Fruit fly (Drosophila melanogaster) whole organism, embryonic: ENCODE data around the gene CG43208.
A peak's percentile ranks its signal among the peaks of the same experiment; 100 is the strongest.

ENCODE experiments used
- ATbp ChIP-seq: fragments of 200-800 bp; sonication (Bioruptor generic); optimal IDR thresholded peaks from 2 replicates; lab custom pipeline; 2017; ENCODE audit warnings: missing biosample characterization, mild to moderate bottlenecking, missing genetic modification characterization, missing genetic modification reagents
- CG10267 ChIP-seq: fragments of 200-800 bp; sonication (Bioruptor generic); optimal IDR thresholded peaks from 2 replicates; lab custom pipeline; 2018; ENCODE audit warnings: missing biosample characterization, mild to moderate bottlenecking, missing genetic modification characterization, moderate library complexity
- CG10274 ChIP-seq: fragments of 200-800 bp; sonication (Bioruptor generic); optimal IDR thresholded peaks from 3 replicates; lab custom pipeline; 2017; ENCODE audit warnings: missing biosample characterization, mild to moderate bottlenecking, missing genetic modification characterization
- CG10565 ChIP-seq: fragments of 200-800 bp; sonication (Bioruptor generic); optimal IDR thresholded peaks from 3 replicates; lab custom pipeline; 2016; ENCODE audit warnings: missing biosample characterization, mild to moderate bottlenecking, missing genetic modification characterization
- CG12299 ChIP-seq: fragments of 200-800 bp; sonication (Bioruptor generic); optimal IDR thresholded peaks from 2 replicates; lab custom pipeline; 2018; ENCODE audit warnings: missing biosample characterization, mild to moderate bottlenecking, missing genetic modification characterization
- CG12769 ChIP-seq: fragments of 200-800 bp; sonication (Bioruptor generic); optimal IDR thresholded peaks from 2 replicates; lab custom pipeline; 2019; ENCODE audit warnings: missing biosample characterization, mild to moderate bottlenecking, missing genetic modification characterization, moderate library complexity
- CG14441 ChIP-seq: fragments of 200-800 bp; sonication (Bioruptor generic); IDR thresholded peaks from 2 replicates; pipeline ENCODE4 v1.3.6; 2022; ENCODE audit warnings: missing biosample characterization, missing genetic modification characterization
- CG15073 ChIP-seq: fragments of 200-800 bp; sonication (Bioruptor generic); optimal IDR thresholded peaks from 2 replicates; lab custom pipeline; 2016; ENCODE audit warnings: missing biosample characterization, missing genetic modification characterization
- CG15479 ChIP-seq: fragments of 200-800 bp; sonication (Bioruptor generic); optimal IDR thresholded peaks from 3 replicates; lab custom pipeline; 2019; ENCODE audit warnings: missing biosample characterization, mild to moderate bottlenecking, missing genetic modification characterization, moderate library complexity
- CG18764 ChIP-seq: fragments of 200-800 bp; sonication (Bioruptor generic); optimal IDR thresholded peaks from 3 replicates; lab custom pipeline; 2016; ENCODE audit warnings: missing biosample characterization, missing genetic modification characterization
- CG2120 ChIP-seq: fragments of 200-800 bp; sonication (Bioruptor generic); optimal IDR thresholded peaks from 3 replicates; lab custom pipeline; 2016; ENCODE audit warnings: missing biosample characterization, missing genetic modification characterization
- CG2889 ChIP-seq: fragments of 200-800 bp; sonication (Bioruptor generic); IDR thresholded peaks from 3 replicates; pipeline ENCODE4 v1.3.6; 2022; ENCODE audit warnings: missing biosample characterization, missing genetic modification characterization
- CG31365 ChIP-seq: fragments of 200-800 bp; sonication (Bioruptor generic); optimal IDR thresholded peaks from 2 replicates; lab custom pipeline; 2018; ENCODE audit warnings: missing biosample characterization, mild to moderate bottlenecking, missing genetic modification characterization
- CG4424 ChIP-seq: fragments of 200-800 bp; sonication (Bioruptor generic); optimal IDR thresholded peaks from 3 replicates; lab custom pipeline; 2016; ENCODE audit warnings: missing biosample characterization, missing genetic modification characterization
- CG4820 ChIP-seq: fragments of 200-800 bp; sonication (Bioruptor generic); optimal IDR thresholded peaks from 3 replicates; lab custom pipeline; 2016; ENCODE audit warnings: missing biosample characterization, missing genetic modification characterization
- CG6791 ChIP-seq: fragments of 200-800 bp; sonication (Bioruptor generic); IDR thresholded peaks from 3 replicates; pipeline ENCODE4 v1.3.6; 2022; ENCODE audit warnings: missing biosample characterization, missing genetic modification characterization; ENCODE audit not compliant: partially characterized antibody
- CG8089 ChIP-seq: fragments of 200-800 bp; sonication (Bioruptor generic); optimal IDR thresholded peaks from 3 replicates; lab custom pipeline; 2016; ENCODE audit warnings: missing biosample characterization, missing genetic modification characterization
- CG8765 ChIP-seq: fragments of 200-800 bp; sonication (Bioruptor generic); IDR thresholded peaks from 2 replicates; pipeline ENCODE4 v1.3.6; 2022; ENCODE audit warnings: missing biosample characterization, missing genetic modification characterization
- D ChIP-seq, 2 experiments: fragments of 200-800 bp in 1 of 2; fragments of >200 bp in 1 of 2; sonication (Bioruptor generic) in 1 of 2; optimal IDR thresholded peaks; 2 replicates in 1 of 2; 3 replicates in 1 of 2; lab custom pipeline; 2017; ENCODE audit warnings: mild to moderate bottlenecking in 1 of 2, missing biosample characterization in 1 of 2, missing genetic modification characterization in 1 of 2, missing genetic modification reagents in 1 of 2
- Dfd ChIP-seq, 2 experiments: fragments of >200 bp; optimal IDR thresholded peaks; 2 replicates each; lab custom pipeline; 2017; ENCODE audit warnings: missing biosample characterization in 2 of 2, missing genetic modification characterization in 2 of 2
- Dref ChIP-seq: fragments of 200-800 bp; sonication (Bioruptor generic); IDR thresholded peaks from 2 replicates; pipeline ENCODE4 v1.3.6; 2022; ENCODE audit warnings: missing biosample characterization, missing genetic modification characterization
- Ets65A ChIP-seq: fragments of 200-800 bp; sonication (Bioruptor generic); peaks from one replicate; lab custom pipeline; 2016; ENCODE audit warnings: missing biosample characterization, missing genetic modification characterization
- HLHmδ ChIP-seq: fragments of 200-800 bp; sonication (Bioruptor generic); optimal IDR thresholded peaks from 2 replicates; lab custom pipeline; 2018; ENCODE audit warnings: missing biosample characterization, mild to moderate bottlenecking, missing genetic modification characterization, moderate library complexity
- HmgD ChIP-seq: fragments of 200-800 bp; sonication (Bioruptor generic); optimal IDR thresholded peaks from 3 replicates; lab custom pipeline; 2016; ENCODE audit warnings: missing biosample characterization, missing genetic modification characterization
- Hsf ChIP-seq: fragments of 200-800 bp; sonication (Bioruptor generic); optimal IDR thresholded peaks from 3 replicates; lab custom pipeline; 2016; ENCODE audit warnings: missing biosample characterization, missing genetic modification characterization
- Lpt ChIP-seq: fragments of >200 bp; optimal IDR thresholded peaks from 2 replicates; lab custom pipeline; 2018; ENCODE audit warnings: missing biosample characterization, missing genetic modification characterization
- Mrtf ChIP-seq: fragments of 200-800 bp; sonication (Bioruptor generic); IDR thresholded peaks from 3 replicates; pipeline ENCODE4 v1.3.6; 2022; ENCODE audit warnings: missing biosample characterization, missing genetic modification characterization
- NK7.1 ChIP-seq: fragments of 200-800 bp; sonication (Bioruptor generic); optimal IDR thresholded peaks from 3 replicates; lab custom pipeline; 2016; ENCODE audit warnings: missing biosample characterization, missing genetic modification characterization
- Nf-YB ChIP-seq: fragments of 200-800 bp; sonication (Bioruptor generic); optimal IDR thresholded peaks from 3 replicates; lab custom pipeline; 2019; ENCODE audit warnings: missing biosample characterization, mild to moderate bottlenecking, missing genetic modification characterization, moderate library complexity
- Ptx1 ChIP-seq: fragments of 200-800 bp; sonication (Bioruptor generic); IDR thresholded peaks from 2 replicates; pipeline ENCODE4 v1.3.6; 2022; ENCODE audit warnings: missing biosample characterization, missing genetic modification characterization
- TFAM ChIP-seq: fragments of 200-800 bp; sonication (Bioruptor generic); optimal IDR thresholded peaks from 2 replicates; lab custom pipeline; 2017; ENCODE audit warnings: missing biosample characterization, missing genetic modification characterization, inconsistent platforms
- ac ChIP-seq: fragments of 200-800 bp; sonication (Bioruptor generic); optimal IDR thresholded peaks from 3 replicates; lab custom pipeline; 2017; ENCODE audit warnings: missing biosample characterization, mild to moderate bottlenecking, missing genetic modification characterization
- bab2 ChIP-seq: fragments of 200-800 bp; sonication (Bioruptor generic); optimal IDR thresholded peaks from 2 replicates; lab custom pipeline; 2016; ENCODE audit warnings: missing biosample characterization, missing genetic modification characterization
- cad ChIP-seq: fragments of >200 bp; optimal IDR thresholded peaks from 2 replicates; lab custom pipeline; 2017; ENCODE audit warnings: missing biosample characterization, missing genetic modification characterization
- crp ChIP-seq, 2 experiments: fragments of 200-800 bp; sonication (Bioruptor generic); optimal IDR thresholded peaks; 2 replicates in 1 of 2; 3 replicates in 1 of 2; lab custom pipeline; 2017; ENCODE audit warnings: missing biosample characterization in 2 of 2, missing genetic modification characterization in 2 of 2, mild to moderate bottlenecking in 1 of 2, moderate library complexity in 1 of 2
- dmrt11E ChIP-seq: fragments of 200-800 bp; sonication (Bioruptor generic); optimal IDR thresholded peaks from 3 replicates; lab custom pipeline; 2018; ENCODE audit warnings: missing biosample characterization, mild to moderate bottlenecking, missing genetic modification characterization, moderate library complexity
- dpn ChIP-seq, 2 experiments: fragments of 200-800 bp; sonication (Bioruptor generic); optimal IDR thresholded peaks; 3 replicates each; lab custom pipeline; 2016; ENCODE audit warnings: missing biosample characterization in 2 of 2, missing genetic modification characterization in 2 of 2
- ems ChIP-seq: fragments of 200-800 bp; sonication (Bioruptor generic); optimal IDR thresholded peaks from 3 replicates; lab custom pipeline; 2016; ENCODE audit warnings: missing biosample characterization, missing genetic modification characterization
- esg ChIP-seq: fragments of 200-800 bp; sonication (Bioruptor generic); conservative IDR thresholded peaks from 2 replicates; pipeline ENCODE4 v1.3.6; 2022; ENCODE audit warnings: missing biosample characterization, missing genetic modification characterization
- eyg ChIP-seq: fragments of 200-800 bp; sonication (Bioruptor generic); optimal IDR thresholded peaks from 3 replicates; lab custom pipeline; 2016; ENCODE audit warnings: missing biosample characterization, missing genetic modification characterization
- gfzf ChIP-seq: fragments of 200-800 bp; sonication (Bioruptor generic); optimal IDR thresholded peaks from 2 replicates; lab custom pipeline; 2016; ENCODE audit warnings: missing biosample characterization, mild to moderate bottlenecking, missing genetic modification characterization, moderate library complexity
- gt ChIP-seq: fragments of 200-800 bp; sonication (Bioruptor generic); IDR thresholded peaks from 2 replicates; pipeline ENCODE4 v1.3.6; 2022; ENCODE audit warnings: missing biosample characterization, missing genetic modification characterization
- insv ChIP-seq, 2 experiments: fragments of 200-800 bp; sonication (Bioruptor generic); optimal IDR thresholded peaks; 3 replicates each; lab custom pipeline; 2016 to 2018; ENCODE audit warnings: missing biosample characterization in 2 of 2, missing genetic modification characterization in 2 of 2
- jigr1 ChIP-seq: fragments of 200-800 bp; sonication (Bioruptor generic); IDR thresholded peaks from 3 replicates; pipeline ENCODE4 v1.3.6; 2022; ENCODE audit warnings: missing biosample characterization, missing genetic modification characterization
- pros ChIP-seq: fragments of 200-800 bp; sonication (Bioruptor generic); optimal IDR thresholded peaks from 3 replicates; lab custom pipeline; 2019; ENCODE audit warnings: missing biosample characterization, mild to moderate bottlenecking, missing genetic modification characterization, moderate library complexity
- schlank ChIP-seq: fragments of 200-800 bp; sonication (Bioruptor generic); optimal IDR thresholded peaks from 2 replicates; lab custom pipeline; 2018; ENCODE audit warnings: missing biosample characterization, mild to moderate bottlenecking, missing genetic modification characterization
- scrt ChIP-seq: fragments of 200-800 bp; sonication (Bioruptor generic); optimal IDR thresholded peaks from 2 replicates; lab custom pipeline; 2018; ENCODE audit warnings: missing biosample characterization, mild to moderate bottlenecking, missing genetic modification characterization, moderate library complexity
- tll ChIP-seq, 2 experiments: fragments of 200-800 bp in 1 of 2; fragments of >200 bp in 1 of 2; sonication (Bioruptor generic) in 1 of 2; optimal IDR thresholded peaks; 2 replicates each; lab custom pipeline; 2017 to 2019; ENCODE audit warnings: missing biosample characterization in 2 of 2, missing genetic modification characterization in 2 of 2, mild to moderate bottlenecking in 1 of 2, moderate library complexity in 1 of 2
- tx ChIP-seq: fragments of 200-800 bp; sonication (Bioruptor generic); optimal IDR thresholded peaks from 2 replicates; lab custom pipeline; 2016; ENCODE audit warnings: missing biosample characterization, missing genetic modification characterization
- z ChIP-seq: fragments of 200-800 bp; sonication (Bioruptor generic); IDR thresholded peaks from 3 replicates; pipeline ENCODE4 v1.3.6; 2022; ENCODE audit warnings: missing biosample characterization, missing genetic modification characterization

The CG43208 gene

DNA sequence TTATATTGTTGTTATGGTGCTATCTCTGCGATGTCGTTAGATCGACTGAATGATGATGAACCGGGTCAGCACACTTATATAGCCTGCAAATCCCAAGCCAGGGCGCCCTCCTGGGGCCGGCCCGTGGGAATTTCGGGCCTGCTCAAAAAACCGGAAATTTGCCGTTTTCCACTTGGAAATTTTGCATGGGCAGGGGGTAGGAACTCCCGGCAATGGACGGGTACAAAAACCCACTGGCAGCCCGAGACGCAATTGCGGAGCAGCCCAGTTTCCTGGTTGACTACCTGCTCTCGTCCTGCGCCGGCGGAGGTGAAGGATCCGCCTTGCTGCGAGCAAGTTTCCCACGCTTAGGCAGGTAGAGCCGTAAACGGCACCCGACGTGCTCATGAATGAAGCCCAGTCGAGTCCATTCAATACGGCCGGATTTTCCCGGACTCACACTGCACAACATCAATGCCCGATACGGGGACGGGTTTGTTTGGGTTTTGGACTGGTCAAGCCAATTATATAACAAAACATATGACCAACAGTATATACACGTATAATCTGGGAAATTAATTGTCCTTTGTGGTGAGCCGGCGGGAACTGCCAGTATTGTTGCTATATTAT is 10.0 kb upstream of the CG43208 start, which contains the start of gene wntD (continued):
- TF ChIP-seq dpn (GFP tag; optimal IDR thresholded peaks at IDR 0.05; lab: Kevin White, UChicago) = no peak
- no peak for TF ChIP-seq dmrt11E (tag; lab: Kevin White, UChicago)
- no peak for TF ChIP-seq pros (GFP tag; lab: Kevin White, UChicago)
- TF ChIP-seq ac (GFP tag; lab: Kevin White, UChicago) = no peak
- no peak for TF ChIP-seq Ets65A (GFP tag; lab: Kevin White, UChicago)
- no peak for TF ChIP-seq HLHmδ (GFP tag; lab: Kevin White, UChicago)
- TF ChIP-seq insv (GFP tag; optimal IDR thresholded peaks at IDR 0.05; lab: Kevin White, UChicago) = peak in 1 of 2 experiments; percentile 64
- TF ChIP-seq CG10267 = no peak
- no peak for TF ChIP-seq esg (GFP tag; lab: Robert Waterston, UW)
- TF ChIP-seq gt (GFP tag; lab: Robert Waterston, UW) = peak; percentile 37; the same call in 1 of the 2 replicates
- TF ChIP-seq gfzf (GFP tag; lab: Kevin White, UChicago) = no peak
- no peak for TF ChIP-seq eyg
- no peak for TF ChIP-seq TFAM (GFP tag; lab: Kevin White, UChicago)
- no peak for TF ChIP-seq NK7.1 (GFP tag; lab: Kevin White, UChicago)
- TF ChIP-seq tx (GFP tag; lab: Kevin White, UChicago) = no peak
- no peak for TF ChIP-seq crp (GFP tag; optimal IDR thresholded peaks at IDR 0.05; lab: Kevin White, UChicago)
- TF ChIP-seq CG15479 (GFP tag; lab: Kevin White, UChicago) = peak; percentile 87
- TF ChIP-seq tll (GFP tag; optimal IDR thresholded peaks at IDR 0.05; lab: Kevin White, UChicago) = peak in 1 of 2 experiments; percentile 92
- no peak for TF ChIP-seq CG4820 (GFP tag; lab: Kevin White, UChicago)
- TF ChIP-seq Lpt (GFP tag; lab: Kevin White, UChicago) = no peak
- no peak for TF ChIP-seq Nf-YB
- TF ChIP-seq CG10565 (GFP tag; lab: Kevin White, UChicago) = no peak
- no peak for TF ChIP-seq CG12769 (tag; lab: Kevin White, UChicago)
- TF ChIP-seq Ptx1 (GFP tag; lab: Robert Waterston, UW) = no peak
- peak; percentile 77 for TF ChIP-seq cad (GFP tag; lab: Kevin White, UChicago)
- TF ChIP-seq Dref (GFP tag; lab: Robert Waterston, UW) = 0 out of 2 replicates have a peak, but pooled peaks have one; percentile 28
- TF ChIP-seq Hsf (GFP tag; lab: Kevin White, UChicago) = no peak
- TF ChIP-seq D (optimal IDR thresholded peaks at IDR 0.05; lab: Kevin White, UChicago) = peak; percentile 14
- no peak for TF ChIP-seq D (GFP tag; optimal IDR thresholded peaks at IDR 0.05; lab: Kevin White, UChicago)
- TF ChIP-seq CG15073 = no peak
- no peak for TF ChIP-seq CG8089 (GFP tag; lab: Kevin White, UChicago)
- no peak for TF ChIP-seq Dfd (GFP tag; optimal IDR thresholded peaks at IDR 0.05; lab: Kevin White, UChicago)
- TF ChIP-seq CG2120 (GFP tag; lab: Kevin White, UChicago) = no peak
- no peak for TF ChIP-seq z
- TF ChIP-seq bab2 = no peak
- TF ChIP-seq CG10274 (GFP tag; lab: Kevin White, UChicago) = no peak
- TF ChIP-seq CG2889 (GFP tag; lab: Robert Waterston, UW) = no peak
- TF ChIP-seq CG12299 (tag; lab: Kevin White, UChicago) = no peak
- no peak for TF ChIP-seq CG18764 (GFP tag; lab: Kevin White, UChicago)
- no peak for TF ChIP-seq scrt (GFP tag; lab: Kevin White, UChicago)
- no peak for TF ChIP-seq Mrtf (GFP tag; lab: Robert Waterston, UW)
- no peak for TF ChIP-seq CG4424 (GFP tag; lab: Kevin White, UChicago)
- no peak for TF ChIP-seq ems (GFP tag; lab: Kevin White, UChicago)
- no peak for TF ChIP-seq schlank
- no peak for TF ChIP-seq CG6791 (GFP tag; lab: Robert Waterston, UW)
- TF ChIP-seq ATbp (GFP tag; lab: Kevin White, UChicago) = no peak
- 0 out of 3 replicates have a peak, but pooled peaks have one; percentile 31 for TF ChIP-seq jigr1 (GFP tag; lab: Robert Waterston, UW)
- no peak for TF ChIP-seq CG14441 (GFP tag; lab: Robert Waterston, UW)
- TF ChIP-seq HmgD (GFP tag; lab: Kevin White, UChicago) = no peak
- no peak for TF ChIP-seq CG8765
- no peak for TF ChIP-seq CG31365 (tag; lab: Kevin White, UChicago)
